Fruit fly (Drosophila melanogaster): ENCODE data around the gene CG10486.

DNA sequence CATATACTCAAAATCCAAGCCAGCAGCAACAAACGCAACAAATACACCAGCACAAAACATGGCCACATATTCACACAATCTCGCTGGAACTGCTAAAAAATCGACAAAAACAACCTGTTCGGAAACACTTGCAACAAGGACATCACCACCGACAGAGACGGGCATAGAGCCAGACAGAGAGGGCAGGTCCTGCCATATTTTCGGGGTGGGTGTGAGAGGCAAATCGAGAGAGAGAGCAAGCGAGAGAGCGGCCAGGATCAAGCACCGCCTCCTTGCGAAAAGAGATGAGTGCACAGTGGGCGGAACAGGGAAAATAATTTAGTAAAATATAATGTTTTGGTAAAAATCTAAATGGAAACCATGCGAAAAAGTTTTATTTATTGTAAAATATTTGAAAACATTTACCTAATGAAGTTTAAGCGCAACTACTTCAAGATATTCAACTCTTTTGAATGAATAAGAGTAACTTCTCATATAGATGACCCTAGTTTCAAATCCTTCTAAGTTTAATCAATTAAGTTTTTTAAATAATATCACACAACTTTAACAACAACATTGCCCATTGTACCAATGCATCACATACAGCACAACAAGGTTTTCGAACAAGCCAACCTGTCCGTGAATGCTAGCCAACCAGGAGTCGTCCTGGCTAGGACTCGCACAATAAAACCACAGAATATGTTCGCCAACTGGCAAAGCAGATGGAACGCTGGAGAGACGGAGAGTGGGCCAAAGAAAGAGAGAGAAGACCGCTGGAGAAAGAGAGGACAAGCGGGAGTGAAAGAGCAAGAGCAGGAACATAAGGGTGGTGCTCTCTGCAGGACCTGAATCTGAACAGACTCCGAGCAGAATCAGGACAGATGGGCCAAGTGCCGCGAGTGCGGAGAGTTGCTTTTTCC, 24.9 kb downstream of the CG10486 start:
- TF ChIP-seq CTCF (optimal IDR thresholded peaks at IDR 0.05): peak in 1 of 2 experiments; percentile 28
- no peak for TF ChIP-seq CG8478 (optimal IDR thresholded peaks at IDR 0.05)
